Worm (Caenorhabditis elegans): ENCODE results near the gene T04C9.3.

T04C9.3 gene

ce11 chrIII:5985340-5985739 is at the start of gene T04C9.3:
TSS of gene T04C9.3 (plus strand) at chrIII:5985640.
- TF ChIP-seq tlf-1 (GFP tag; optimal IDR thresholded peaks at IDR 0.05) (no peak), attf-3 (GFP tag; conservative IDR thresholded peaks at IDR 0.05) (no peak)

DNA sequence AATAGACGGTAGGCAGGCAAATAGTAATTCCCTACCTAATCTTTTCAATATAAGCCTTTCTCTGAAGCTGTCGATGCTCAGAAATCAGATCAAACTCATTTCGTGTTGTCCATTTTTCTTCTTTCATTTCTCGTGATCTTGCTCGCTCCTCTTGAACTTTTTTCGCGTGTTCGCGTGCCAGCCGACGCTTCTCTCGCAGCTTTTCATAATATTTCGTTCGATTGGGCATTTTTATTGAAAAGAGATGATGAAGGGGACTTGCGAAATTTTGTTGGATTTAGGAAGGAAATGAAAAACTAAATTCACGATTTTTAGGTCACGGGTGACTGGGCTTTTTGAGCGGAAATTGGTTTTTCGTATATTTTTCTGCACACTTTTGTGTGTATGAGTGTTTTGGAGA is 48.4 kb upstream of the T04C9.3 start, which contains the start of gene EGAP1.1:
Gene EGAP1.1, minus strand, starts transcription at position 229 of the 400 bp plus-strand sequence.
- TF ChIP-seq hmg-20 (GFP tag; IDR thresholded peaks at IDR 0.05): no peak
- no peak for TF ChIP-seq rec-8 (tag; optimal IDR thresholded peaks at IDR 0.05)
- TF ChIP-seq F33H1.4 (GFP tag; IDR thresholded peaks at IDR 0.05): no peak
- TF ChIP-seq madf-10 (tag; optimal IDR thresholded peaks at IDR 0.05): peak; percentile 17
- TF ChIP-seq cebp-1 (GFP tag; IDR thresholded peaks at IDR 0.05): peak; percentile 62
- TF ChIP-seq cebp-1 (tag; optimal IDR thresholded peaks at IDR 0.05): peak; percentile 88

DNA sequence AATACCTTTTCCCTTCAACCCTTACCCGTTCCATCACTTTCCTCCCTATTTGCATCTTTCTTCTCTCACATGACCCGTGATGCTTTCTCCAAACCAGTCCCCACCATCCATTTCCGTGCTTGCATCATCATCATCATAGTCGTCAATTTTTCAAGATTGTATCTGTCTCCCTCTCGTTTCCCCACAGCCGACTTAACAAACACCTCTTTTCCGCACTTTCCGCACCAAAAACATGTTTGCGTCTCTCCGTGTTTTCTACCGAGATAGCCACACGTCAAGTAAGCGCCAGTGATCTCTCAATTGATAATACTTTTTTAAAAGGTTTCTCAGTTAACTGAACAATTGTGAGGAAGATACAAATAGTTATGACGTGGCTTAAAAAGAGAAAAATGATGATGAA is 47.4 kb upstream of the T04C9.3 start:
- TF ChIP-seq cebp-1 (GFP tag; IDR thresholded peaks at IDR 0.05): no peak
- peak; percentile 72 for TF ChIP-seq cebp-1 (tag; optimal IDR thresholded peaks at IDR 0.05)
- 0 out of 2 replicates have a peak, but pooled peaks have one; percentile 24 for TF ChIP-seq Y95B8A.8 (GFP tag; IDR thresholded peaks at IDR 0.05)
- TF ChIP-seq tbx-9 (tag; optimal IDR thresholded peaks at IDR 0.05; ENCODE audit: borderline replicate concordance): no peak
- TF ChIP-seq ztf-26 (tag; optimal IDR thresholded peaks at IDR 0.05): peak; percentile 39
- TF ChIP-seq chd-7 (tag; optimal IDR thresholded peaks at IDR 0.05): peak; percentile 29
- peak; percentile 61 for TF ChIP-seq lin-40 (tag; optimal IDR thresholded peaks at IDR 0.05)
- TF ChIP-seq madf-10 (tag; optimal IDR thresholded peaks at IDR 0.05): peak; percentile 2
- TF ChIP-seq ZK185.1 (tag; optimal IDR thresholded peaks at IDR 0.05; ENCODE audit: poor library complexity, severe bottlenecking): no peak
- TF ChIP-seq ceh-27 (GFP tag; optimal IDR thresholded peaks at IDR 0.05): peak; percentile 17
- no peak for TF ChIP-seq dpl-1 (GFP tag; optimal IDR thresholded peaks at IDR 0.05)
- TF ChIP-seq K12H6.12 (tag; optimal IDR thresholded peaks at IDR 0.05): peak; percentile 57
- TF ChIP-seq fkh-3 (tag; optimal IDR thresholded peaks at IDR 0.05): no peak
- TF ChIP-seq C06A6.2 (GFP tag; conservative IDR thresholded peaks at IDR 0.05): peak; percentile 46; the same call in 1 of the 2 replicates
- no peak for TF ChIP-seq nhr-179 (tag; optimal IDR thresholded peaks at IDR 0.05)
- TF ChIP-seq nhr-120 (GFP tag; IDR thresholded peaks at IDR 0.05): no peak
- 0 out of 2 replicates have a peak, but pooled peaks have one; percentile 16 for TF ChIP-seq ekl-4 (GFP tag; IDR thresholded peaks at IDR 0.05)
- TF ChIP-seq lin-35 (GFP tag; optimal IDR thresholded peaks at IDR 0.05): peak in 1 of 3 experiments; percentile 29
- 0 out of 2 replicates have a peak, but pooled peaks have one; percentile 13 for TF ChIP-seq K11D2.4 (GFP tag; IDR thresholded peaks at IDR 0.05)
- peak; percentile 27 for TF ChIP-seq attf-5 (GFP tag; optimal IDR thresholded peaks at IDR 0.05)
- TF ChIP-seq die-1 (tag; optimal IDR thresholded peaks at IDR 0.05): peak; percentile 36
- TF ChIP-seq ceh-91 (GFP tag; IDR thresholded peaks at IDR 0.05): no peak
- TF ChIP-seq nhr-80 (tag; optimal IDR thresholded peaks at IDR 0.05): peak; percentile 66
- TF ChIP-seq let-607 (tag; optimal IDR thresholded peaks at IDR 0.05): peak in 1 of 2 experiments; percentile 24

DNA sequence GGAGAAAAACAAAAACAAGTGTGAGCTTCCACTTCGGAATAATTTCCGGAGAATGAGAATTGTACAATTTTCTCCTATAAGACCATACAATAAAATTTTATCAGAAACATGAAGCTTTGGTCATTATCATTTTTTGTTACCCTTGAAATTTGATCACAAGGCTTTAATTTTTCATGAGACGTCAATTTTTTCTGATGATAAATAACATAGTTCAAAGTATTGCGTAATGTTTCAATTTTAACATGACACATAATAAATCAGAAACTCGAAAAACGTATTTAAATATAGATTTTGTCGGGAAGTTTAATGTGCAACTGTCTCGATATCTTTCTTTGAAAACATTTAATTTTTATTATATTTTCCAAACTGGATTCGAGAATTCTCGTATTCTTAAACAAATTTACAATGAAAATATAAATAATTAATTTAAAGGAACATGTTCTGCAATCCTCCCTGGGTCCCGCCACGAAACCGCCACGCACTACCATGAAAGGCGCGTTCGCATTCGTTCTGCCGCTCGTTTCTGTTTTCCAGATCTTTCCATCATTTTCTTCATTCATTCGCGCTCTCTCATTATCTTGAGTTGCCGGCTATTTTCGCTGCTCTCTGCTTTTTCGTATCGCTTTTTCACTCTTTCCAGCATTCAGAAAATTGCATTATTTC is 46.5 kb upstream of the T04C9.3 start:
- TF ChIP-seq hmg-1.2 (GFP tag; IDR thresholded peaks at IDR 0.05) (peak; percentile 37; the same call in 1 of the 2 replicates), lir-1 (GFP tag; conservative IDR thresholded peaks at IDR 0.05) (0 out of 2 replicates have a peak, but pooled peaks have one; percentile 5), aptf-3 (GFP tag; IDR thresholded peaks at IDR 0.05) (no peak), bed-2 (GFP tag; IDR thresholded peaks at IDR 0.05) (no peak), mcd-1 (GFP tag; IDR thresholded peaks at IDR 0.05) (peak; percentile 43; the same call in 1 of the 2 replicates), nhr-90 (tag; optimal IDR thresholded peaks at IDR 0.05) (no peak), cebp-2 (GFP tag; IDR thresholded peaks at IDR 0.05) (no peak), dox-1 (GFP tag; IDR thresholded peaks at IDR 0.05) (peak; percentile 77), ztf-25 (GFP tag; IDR thresholded peaks at IDR 0.05) (no peak), snpc-3.4 (tag; optimal IDR thresholded peaks at IDR 0.05) (peak; percentile 78), hrde-1 (tag; optimal IDR thresholded peaks at IDR 0.05; ENCODE audit: borderline replicate concordance) (peak; percentile 54), attf-6 (GFP tag; IDR thresholded peaks at IDR 0.05) (no peak), hmg-20 (GFP tag; IDR thresholded peaks at IDR 0.05) (no peak), egrh-3 (GFP tag; IDR thresholded peaks at IDR 0.05) (peak; percentile 35; the same call in 1 of the 2 replicates), egl-44 (GFP tag; IDR thresholded peaks at IDR 0.05) (no peak)

Data from whole organism, young adult.